Fruit fly (Drosophila melanogaster) S2 (cell line): Measurements from ENCODE around the gene CG4653.
A peak's percentile ranks its signal among the peaks of the same experiment; 100 is the strongest.

Experiments used
- CG8478 ChIP-seq: fragments of >200 bp; optimal IDR thresholded peaks from 2 replicates; lab custom pipeline; 2018
- CTCF ChIP-seq, 2 experiments: fragments of >200 bp; optimal IDR thresholded peaks; 2 replicates each; lab custom pipeline; 2018

The CG4653 gene

DNA sequence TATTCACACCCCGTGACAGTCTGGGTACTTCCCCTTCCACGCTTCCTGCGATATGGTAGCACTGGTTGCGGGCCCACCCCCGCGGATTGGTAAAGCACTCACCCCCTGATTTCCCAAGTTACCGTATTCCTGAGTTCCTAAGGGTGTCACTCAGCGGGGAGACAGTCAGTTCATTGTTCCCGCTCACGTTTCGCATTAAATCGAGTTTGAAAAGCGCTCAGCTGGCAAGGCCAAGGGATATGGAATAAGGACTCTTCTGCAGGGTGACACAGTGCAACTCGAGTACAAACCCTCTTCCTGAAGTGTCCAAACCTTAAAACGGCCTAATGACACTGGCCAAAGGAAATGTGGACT lies 15.8 kb upstream of the CG4653 start:
- TF ChIP-seq CG8478 (lab: Kevin White, UChicago) = no peak
- TF ChIP-seq CTCF (optimal IDR thresholded peaks at IDR 0.05; lab: Kevin White, UChicago) = no peak

DNA sequence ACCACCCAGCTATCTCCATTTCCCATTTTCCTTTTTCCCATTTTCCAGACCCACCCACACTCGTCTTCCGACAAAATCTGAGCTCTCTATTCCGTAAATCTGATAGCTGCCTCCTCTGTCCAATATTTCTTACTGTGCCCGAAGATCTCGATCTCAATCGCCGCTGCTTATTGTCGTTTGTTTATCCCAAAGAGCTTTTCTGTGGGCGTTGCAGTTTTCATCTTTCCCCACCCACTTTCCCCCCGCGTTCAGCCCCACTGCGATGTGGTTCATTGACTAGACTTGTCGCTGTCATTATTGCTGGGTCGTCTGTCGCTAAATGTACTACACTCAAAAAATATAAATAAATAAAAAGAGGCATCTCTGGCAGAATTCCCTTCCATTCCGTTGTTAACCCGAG lies 14.5 kb upstream of the CG4653 start:
- TF ChIP-seq CTCF (optimal IDR thresholded peaks at IDR 0.05; lab: Kevin White, UChicago) (no peak), CG8478 (lab: Kevin White, UChicago) (no peak)

DNA sequence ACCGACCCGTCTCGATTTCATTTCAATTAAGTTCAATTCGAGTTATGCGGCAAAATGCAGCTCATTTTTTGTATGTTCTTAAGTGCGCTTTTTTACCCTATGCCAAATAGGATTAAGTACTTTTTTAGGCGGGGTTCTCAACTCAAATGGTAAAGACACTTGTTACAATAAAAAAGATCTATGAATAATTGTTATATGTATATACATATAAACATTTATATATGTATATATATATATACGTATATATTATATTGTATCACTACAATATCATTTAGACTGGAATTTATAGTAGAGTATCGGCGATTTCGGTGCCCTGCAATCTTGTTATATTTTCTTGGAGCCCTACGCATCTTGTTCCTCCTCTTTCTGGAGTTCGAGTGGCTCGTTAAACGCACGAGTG lies 13.9 kb upstream of the CG4653 start:
- TF ChIP-seq CTCF (optimal IDR thresholded peaks at IDR 0.05; lab: Kevin White, UChicago) (no peak), CG8478 (lab: Kevin White, UChicago) (no peak)

DNA sequence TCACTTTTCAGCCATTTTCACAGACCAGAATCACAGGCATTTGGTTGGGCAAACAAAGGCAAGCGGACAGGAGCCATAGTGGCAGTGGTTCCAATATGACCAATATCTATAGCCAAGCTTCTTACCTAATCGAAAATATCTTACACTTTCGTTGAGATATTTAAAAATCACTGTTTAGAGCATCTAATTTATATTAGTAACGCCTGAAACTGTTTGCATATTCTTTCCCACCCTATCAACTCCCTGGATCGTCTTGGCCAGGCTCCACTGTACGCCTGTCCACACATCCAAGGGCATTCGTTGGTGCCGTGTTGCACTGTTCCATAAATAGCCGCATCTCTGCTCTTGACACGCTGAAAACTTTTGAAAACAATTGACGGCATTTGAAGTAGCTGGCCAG lies 13.4 kb upstream of the CG4653 start:
- TF ChIP-seq CTCF (optimal IDR thresholded peaks at IDR 0.05; lab: Kevin White, UChicago) (no peak), CG8478 (lab: Kevin White, UChicago) (no peak)

DNA sequence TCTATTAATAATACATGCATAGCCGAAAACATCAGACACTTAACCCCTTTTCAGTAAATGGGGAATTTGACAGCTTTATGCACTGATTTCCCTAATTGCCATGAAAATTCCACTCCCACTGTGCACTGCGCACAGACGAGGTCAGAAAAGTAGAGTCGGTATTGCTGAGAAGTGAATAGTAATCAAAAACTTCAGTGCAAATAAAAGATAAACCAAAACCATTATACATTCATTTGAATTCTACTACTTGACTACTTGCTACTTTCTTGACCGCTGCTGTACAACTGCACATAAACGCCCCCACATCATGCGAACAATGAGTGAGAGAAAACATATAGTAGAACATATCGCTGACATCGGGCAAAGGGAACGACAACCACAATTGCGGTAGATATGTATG lies 12.4 kb upstream of the CG4653 start:
- TF ChIP-seq CG8478 (lab: Kevin White, UChicago) (no peak), CTCF (optimal IDR thresholded peaks at IDR 0.05; lab: Kevin White, UChicago) (no peak)

DNA sequence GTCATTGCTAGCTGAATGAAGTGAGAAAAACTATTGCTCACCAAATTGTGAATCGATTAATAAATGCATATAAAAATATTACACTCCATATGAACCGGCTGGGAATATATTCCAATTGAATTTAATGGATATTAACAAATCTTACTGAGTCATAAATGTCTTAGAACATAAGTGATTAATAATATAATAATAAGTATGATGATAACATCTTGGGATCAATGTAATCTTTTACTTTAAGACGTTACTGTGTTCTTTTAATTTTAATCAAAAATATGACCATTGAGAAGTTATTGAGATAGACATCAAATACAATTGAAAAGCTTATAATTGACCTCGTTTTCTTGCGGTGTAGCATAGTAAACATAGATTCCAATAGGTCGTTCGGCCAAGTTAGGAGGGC lies 11.6 kb upstream of the CG4653 start:
- TF ChIP-seq CTCF (optimal IDR thresholded peaks at IDR 0.05; lab: Kevin White, UChicago) (no peak), CG8478 (lab: Kevin White, UChicago) (no peak)

DNA sequence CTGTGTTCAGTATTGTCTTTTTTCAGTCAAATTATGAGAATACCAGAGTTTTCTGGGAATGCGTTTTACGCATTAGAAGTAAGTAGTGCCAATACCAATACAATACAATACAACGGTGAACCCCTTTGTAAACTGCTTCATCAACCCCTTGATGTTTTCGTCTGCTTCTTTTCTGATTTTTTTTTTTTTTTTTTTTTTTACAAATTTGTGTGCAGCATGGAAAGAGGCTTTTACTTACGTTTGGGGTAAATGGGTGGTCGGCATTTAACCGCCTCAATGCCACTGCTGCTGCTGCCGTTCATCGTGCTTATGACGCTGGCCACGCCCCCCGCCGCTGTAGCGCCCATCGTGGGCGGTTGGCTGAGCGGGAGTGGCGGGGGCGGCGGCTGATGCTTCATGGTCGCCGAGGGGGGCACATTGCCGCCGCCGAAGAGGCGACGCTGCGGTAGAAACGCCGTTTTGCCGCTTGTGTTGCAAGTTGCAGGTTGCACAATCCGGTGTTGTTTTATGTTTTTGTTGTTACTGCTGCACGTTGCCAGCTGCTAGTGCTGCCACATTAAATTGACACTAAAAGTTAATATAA lies 10.0 kb upstream of the CG4653 start:
- no peak for TF ChIP-seq CTCF (optimal IDR thresholded peaks at IDR 0.05; lab: Kevin White, UChicago)
- no peak for TF ChIP-seq CG8478 (lab: Kevin White, UChicago)

DNA sequence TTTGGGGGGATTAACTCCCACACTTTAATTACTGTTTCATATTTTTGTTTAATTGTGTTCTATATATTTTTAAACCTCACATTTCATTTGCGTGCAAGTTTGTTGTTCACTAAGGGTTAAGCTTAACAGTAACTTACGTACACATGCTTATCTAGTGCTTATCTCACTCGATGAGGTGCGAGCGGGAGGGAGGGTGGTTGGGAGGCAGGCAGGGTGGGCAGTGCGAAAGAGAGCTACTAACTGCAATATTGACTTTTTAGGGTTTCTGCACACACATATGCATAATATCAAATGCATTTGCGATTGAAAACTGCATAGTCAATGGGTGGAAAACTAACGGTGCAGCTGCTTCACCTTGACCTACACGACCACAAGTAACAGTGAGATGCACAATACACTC lies 9.4 kb upstream of the CG4653 start:
- TF ChIP-seq CTCF (optimal IDR thresholded peaks at IDR 0.05; lab: Kevin White, UChicago) (no peak), CG8478 (lab: Kevin White, UChicago) (no peak)

DNA sequence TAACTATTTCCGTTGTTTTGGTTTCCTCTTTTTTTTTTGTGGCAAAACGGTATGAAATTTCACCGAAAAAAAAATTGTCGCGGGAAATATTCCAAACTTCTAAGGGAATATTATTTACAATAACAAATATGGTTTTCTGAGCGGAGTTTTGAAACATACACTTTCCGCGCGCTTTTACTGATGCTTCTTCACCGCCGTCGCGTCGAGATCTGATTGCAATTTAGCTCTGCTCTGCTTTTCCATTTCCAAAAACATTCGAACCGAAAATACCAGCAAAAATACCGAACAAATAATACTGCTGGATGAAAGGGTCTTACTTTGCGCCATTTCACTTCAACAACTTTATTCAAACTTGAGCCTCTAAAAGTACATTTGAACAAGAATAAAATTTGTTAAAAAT lies 8.9 kb upstream of the CG4653 start, which contains the start of gene Septin4:
Gene Septin4 (minus strand): TSS at position 215 of the 400 bp plus-strand sequence.
- TF ChIP-seq CG8478 (lab: Kevin White, UChicago) (no peak), CTCF (optimal IDR thresholded peaks at IDR 0.05; lab: Kevin White, UChicago) (no peak)

DNA sequence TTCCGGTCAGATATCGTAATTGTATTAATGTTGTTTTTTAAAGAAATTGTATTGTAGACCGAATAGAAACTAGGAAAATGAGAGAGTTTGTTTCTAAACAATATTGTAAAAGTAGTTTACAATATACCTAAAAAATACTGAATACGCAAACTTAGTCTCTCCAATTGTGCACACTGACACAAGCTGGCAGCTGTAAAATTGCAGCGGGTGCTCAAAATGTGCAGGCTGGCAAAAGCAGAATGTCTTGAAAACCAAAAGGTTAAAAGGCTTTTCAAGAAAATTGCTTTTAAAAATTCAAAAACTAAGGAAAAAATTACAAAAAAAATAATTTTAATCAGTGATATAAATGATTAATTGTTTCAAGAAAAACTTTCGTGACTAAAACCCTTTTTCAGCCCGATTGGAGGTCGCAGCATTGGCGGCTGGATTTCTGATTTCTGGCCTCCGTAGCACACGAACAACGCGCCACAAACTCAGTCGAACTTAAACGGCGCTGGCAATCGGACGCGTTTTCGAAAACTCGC lies 8.2 kb upstream of the CG4653 start, which contains the start of gene CG4678:
Gene CG4678 (plus strand): TSS at position 474 of the 524 bp plus-strand sequence.
- TF ChIP-seq CG8478 (lab: Kevin White, UChicago) (no peak), CTCF (optimal IDR thresholded peaks at IDR 0.05; lab: Kevin White, UChicago) (peak in 1 of 2 experiments; percentile 23)

DNA sequence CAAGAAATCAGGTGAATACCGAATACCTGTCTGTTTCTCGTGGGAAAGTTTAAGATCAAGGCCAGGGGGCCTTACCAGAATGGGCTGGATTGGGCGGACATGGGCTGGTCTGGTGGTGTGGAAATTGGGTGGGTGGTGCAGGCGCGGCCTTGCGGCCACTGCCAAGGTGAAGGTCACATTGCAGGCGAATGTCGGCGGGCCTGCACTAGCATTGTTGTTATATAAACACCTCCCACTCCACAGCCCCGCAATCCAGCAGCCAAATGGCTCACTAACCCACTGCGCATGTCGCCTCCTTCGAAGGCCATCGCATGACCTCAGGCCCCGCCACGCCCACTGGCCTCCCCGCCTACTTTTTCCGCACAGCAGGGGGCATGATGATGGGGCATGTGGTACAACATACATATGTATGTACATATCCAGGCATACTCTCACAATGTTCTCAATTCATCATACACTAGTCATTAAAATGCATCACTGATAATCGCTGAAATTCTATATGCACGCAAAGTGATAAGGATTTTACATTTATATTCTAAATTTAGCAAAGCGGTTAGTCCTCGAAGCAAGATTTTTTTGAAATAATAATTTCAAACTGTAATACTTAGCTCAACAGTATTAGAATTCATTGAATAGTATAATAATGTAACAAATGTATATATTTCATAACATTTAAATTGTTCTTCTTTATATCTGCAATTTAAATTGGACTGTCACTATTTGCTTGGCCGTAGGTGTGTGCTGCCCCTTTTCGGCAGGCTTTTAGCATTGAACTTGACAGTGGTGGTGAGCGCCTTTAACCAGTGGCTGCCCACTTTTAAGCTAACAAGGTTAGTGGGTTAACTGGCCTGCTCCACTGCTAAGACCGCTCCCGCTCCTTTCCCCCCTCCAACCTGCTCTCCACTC lies 7.0 kb upstream of the CG4653 start:
- TF ChIP-seq CTCF (optimal IDR thresholded peaks at IDR 0.05; lab: Kevin White, UChicago) (no peak), CG8478 (lab: Kevin White, UChicago) (no peak)

DNA sequence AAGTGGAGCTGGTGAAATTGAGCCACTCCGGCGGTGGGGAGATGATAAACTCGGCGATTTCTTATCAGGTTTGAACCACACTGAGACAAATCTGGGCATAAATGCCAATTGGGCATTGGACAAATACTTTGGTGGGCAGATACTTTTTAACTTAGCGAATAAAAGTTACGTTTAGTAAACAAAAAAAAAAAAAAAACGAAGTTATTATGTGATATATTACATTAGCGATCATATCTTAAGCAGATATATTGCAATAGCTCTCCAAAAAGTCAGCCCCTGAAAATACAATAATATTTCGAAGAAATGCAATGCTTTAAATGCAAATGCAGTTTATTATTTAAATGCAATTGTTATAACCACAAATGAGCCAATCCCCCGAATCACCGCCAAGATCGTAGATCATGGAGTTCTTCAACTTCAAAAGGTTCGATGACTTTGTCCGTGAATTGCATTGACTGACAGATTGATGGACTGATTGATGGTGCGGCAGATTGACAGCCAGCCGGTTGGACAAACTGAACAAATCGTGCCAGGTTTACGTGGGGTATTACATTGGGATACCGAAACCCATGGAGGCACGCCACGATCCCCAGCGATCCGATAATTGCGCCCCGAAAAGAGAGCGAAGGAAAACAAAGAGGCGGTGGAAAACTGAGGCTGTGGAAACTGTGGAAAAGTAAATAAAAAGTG lies 5.9 kb upstream of the CG4653 start:
- no peak for TF ChIP-seq CTCF (optimal IDR thresholded peaks at IDR 0.05; lab: Kevin White, UChicago)
- TF ChIP-seq CG8478 (lab: Kevin White, UChicago) = no peak

DNA sequence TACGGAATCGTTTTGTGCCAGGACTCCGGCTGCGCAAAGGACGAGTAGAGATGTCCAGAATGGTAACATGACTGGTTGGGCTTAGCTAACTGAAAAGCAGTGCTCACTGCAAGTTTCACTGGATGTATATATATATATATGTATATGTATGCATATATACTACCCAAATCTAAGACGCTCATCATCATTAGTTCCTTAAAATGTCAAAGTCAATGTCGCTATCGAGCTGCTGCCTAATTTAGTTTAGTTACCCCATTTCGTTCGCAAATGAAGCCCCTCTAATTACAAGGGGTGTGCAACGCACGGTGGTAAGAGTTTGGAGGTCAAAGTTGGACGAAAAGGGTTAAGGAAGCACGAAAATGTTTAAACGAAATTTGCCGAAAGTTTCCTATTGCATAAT lies 3.8 kb upstream of the CG4653 start, which contains the start of gene CG9676:
Gene CG9676 (minus strand): TSS at position 101 of the 400 bp plus-strand sequence.
- TF ChIP-seq CTCF (optimal IDR thresholded peaks at IDR 0.05; lab: Kevin White, UChicago) (no peak), CG8478 (lab: Kevin White, UChicago) (no peak)

DNA sequence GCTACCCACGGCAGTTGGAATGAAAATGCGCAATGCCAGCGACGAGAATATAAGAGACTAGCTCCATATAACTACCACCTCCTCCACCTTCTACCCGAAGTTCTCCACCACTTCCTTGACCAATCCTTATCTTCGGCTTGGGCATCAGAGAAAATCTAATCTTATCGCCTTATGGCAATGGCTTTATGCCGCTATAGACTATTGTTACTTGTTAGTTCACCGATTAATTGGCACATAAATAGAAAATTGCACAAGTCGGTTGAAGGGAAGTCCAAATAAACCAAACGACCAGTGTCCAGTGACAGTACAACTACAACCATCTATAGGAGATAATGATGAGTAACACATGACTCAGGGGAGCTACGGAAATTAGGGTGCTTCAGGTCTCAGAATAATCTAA lies 1.9 kb upstream of the CG4653 start, which contains the start of gene sphe:
Gene sphe (minus strand): TSS at position 32 of the 400 bp plus-strand sequence.
- TF ChIP-seq CTCF (optimal IDR thresholded peaks at IDR 0.05; lab: Kevin White, UChicago) (no peak), CG8478 (lab: Kevin White, UChicago) (no peak)
